Worm (Caenorhabditis elegans) whole organism, mixed stage, embryonic: ENCODE measurements around the gene K11H12.4.
A peak's percentile ranks its signal among the peaks of the same experiment; 100 is the strongest.

Source experiments
- M03D4.4 ChIP-seq: sonication (generic microtip); optimal IDR thresholded peaks from 2 replicates; lab custom pipeline; 2017; ENCODE audit warnings: mild to moderate bottlenecking, missing genetic modification characterization, missing compliant biosample characterization
- bed-3 ChIP-seq: fragments of 200-800 bp; sonication (Bioruptor generic); optimal IDR thresholded peaks from 3 replicates; lab custom pipeline; 2018; ENCODE audit warnings: mild to moderate bottlenecking, missing genetic modification characterization, moderate library complexity, missing compliant biosample characterization
- ceh-39 ChIP-seq: fragments of 150-350 bp; optimal IDR thresholded peaks from 2 replicates; lab custom pipeline; 2014; ENCODE audit warnings: missing biosample characterization, missing genetic modification characterization
- ceh-43 ChIP-seq: fragments of 200-800 bp; sonication (Bioruptor generic); optimal IDR thresholded peaks from 2 replicates; lab custom pipeline; 2018; ENCODE audit warnings: mild to moderate bottlenecking, missing genetic modification characterization, moderate library complexity, missing compliant biosample characterization
- ceh-83 ChIP-seq: fragments of 200-800 bp; sonication (Bioruptor generic); optimal IDR thresholded peaks from 2 replicates; lab custom pipeline; 2018; ENCODE audit warnings: mild to moderate bottlenecking, missing genetic modification characterization, missing compliant biosample characterization
- ces-1 ChIP-seq: fragments of 150-350 bp; optimal IDR thresholded peaks from 2 replicates; lab custom pipeline; 2014; ENCODE audit warnings: missing biosample characterization, missing genetic modification reagents, missing genetic modification characterization
- drap-1 ChIP-seq: fragments of 200-800 bp; sonication (Bioruptor generic); optimal IDR thresholded peaks from 3 replicates; lab custom pipeline; 2018; ENCODE audit warnings: mild to moderate bottlenecking, missing genetic modification characterization, missing compliant biosample characterization
- elt-1 ChIP-seq: sonication (generic microtip); optimal IDR thresholded peaks from 2 replicates; lab custom pipeline; 2017; ENCODE audit warnings: missing genetic modification characterization, mild to moderate bottlenecking, missing compliant biosample characterization, antibody characterized with exemption, moderate library complexity, borderline replicate concordance; ENCODE audit not compliant: insufficient read depth
- flh-1 ChIP-seq: fragments of 200-800 bp; sonication (Bioruptor generic); optimal IDR thresholded peaks from 2 replicates; lab custom pipeline; 2018; ENCODE audit warnings: mild to moderate bottlenecking, missing genetic modification characterization, moderate library complexity, missing compliant biosample characterization
- hlh-1 ChIP-seq: fragments of 150-350 bp; optimal IDR thresholded peaks from 2 replicates; lab custom pipeline; 2014; ENCODE audit warnings: missing biosample characterization, missing genetic modification reagents, missing genetic modification characterization
- lin-13 ChIP-seq: fragments of 150-350 bp; optimal IDR thresholded peaks from 2 replicates; lab custom pipeline; 2014; ENCODE audit warnings: missing biosample characterization, missing genetic modification characterization
- lin-32 ChIP-seq: fragments of 200-800 bp; sonication (Bioruptor generic); optimal IDR thresholded peaks from 2 replicates; lab custom pipeline; 2018; ENCODE audit warnings: mild to moderate bottlenecking, missing genetic modification characterization, missing compliant biosample characterization
- lsy-2 ChIP-seq: fragments of 150-350 bp; optimal IDR thresholded peaks from 2 replicates; lab custom pipeline; 2014; ENCODE audit warnings: missing biosample characterization, missing genetic modification characterization
- mep-1 ChIP-seq: fragments of 150-350 bp; optimal IDR thresholded peaks from 2 replicates; lab custom pipeline; 2017; ENCODE audit warnings: missing biosample characterization, missing genetic modification reagents, missing genetic modification characterization, inconsistent platforms
- nhr-12 ChIP-seq: fragments of 150-350 bp; optimal IDR thresholded peaks from 2 replicates; lab custom pipeline; 2014; ENCODE audit warnings: missing biosample characterization, missing genetic modification characterization
- nhr-237 ChIP-seq: fragments of 150-350 bp; optimal IDR thresholded peaks from 2 replicates; lab custom pipeline; 2014; ENCODE audit warnings: missing biosample characterization, missing genetic modification characterization
- nhr-28 ChIP-seq: fragments of 150-350 bp; optimal IDR thresholded peaks from 2 replicates; lab custom pipeline; 2014; ENCODE audit warnings: missing biosample characterization, missing genetic modification characterization
- nhr-76 ChIP-seq: sonication (generic microtip); optimal IDR thresholded peaks from 2 replicates; lab custom pipeline; 2017; ENCODE audit warnings: missing biosample characterization, missing genetic modification characterization
- pha-4 ChIP-seq: fragments of 150-350 bp; optimal IDR thresholded peaks from 2 replicates; lab custom pipeline; 2018; ENCODE audit warnings: missing biosample characterization, missing genetic modification reagents, missing genetic modification characterization
- sem-2 ChIP-seq: fragments of 200-800 bp; sonication (Bioruptor generic); optimal IDR thresholded peaks from 2 replicates; lab custom pipeline; 2018; ENCODE audit warnings: mild to moderate bottlenecking, missing genetic modification characterization, missing compliant biosample characterization
- snpc-4 ChIP-seq: fragments of 150-350 bp; optimal IDR thresholded peaks from 2 replicates; lab custom pipeline; 2014; ENCODE audit warnings: missing biosample characterization, missing genetic modification characterization
- sptf-1 ChIP-seq: sonication (generic microtip); optimal IDR thresholded peaks from 2 replicates; lab custom pipeline; 2017; ENCODE audit warnings: mild to moderate bottlenecking, missing genetic modification characterization, moderate library complexity, missing compliant biosample characterization
- unc-120 ChIP-seq: sonication (generic microtip); optimal IDR thresholded peaks from 2 replicates; lab custom pipeline; 2017; ENCODE audit warnings: missing genetic modification characterization, missing compliant biosample characterization; ENCODE audit not compliant: poor library complexity, severe bottlenecking
- unc-39 ChIP-seq: fragments of 150-350 bp; optimal IDR thresholded peaks from 2 replicates; lab custom pipeline; 2014; ENCODE audit warnings: missing biosample characterization, missing genetic modification characterization
- unc-62 ChIP-seq: fragments of 150-350 bp; optimal IDR thresholded peaks from 2 replicates; lab custom pipeline; 2014; ENCODE audit warnings: missing biosample characterization, missing genetic modification reagents, missing genetic modification characterization
- zip-8 ChIP-seq: fragments of 150-350 bp; optimal IDR thresholded peaks from 2 replicates; lab custom pipeline; 2014; ENCODE audit warnings: missing biosample characterization, missing genetic modification characterization
- ztf-11 ChIP-seq: fragments of 150-350 bp; optimal IDR thresholded peaks from 2 replicates; lab custom pipeline; 2014; ENCODE audit warnings: missing biosample characterization, missing genetic modification characterization

K11H12.4 gene

ce11 chrIV:654526-655440 is 20.9 kb downstream of the K11H12.4 start, which contains the start of the genes rpl-15 and K11H12.8 (continued):
- TF ChIP-seq ceh-83 (GFP tag; lab: Kevin White, UChicago): peak; percentile 93

DNA sequence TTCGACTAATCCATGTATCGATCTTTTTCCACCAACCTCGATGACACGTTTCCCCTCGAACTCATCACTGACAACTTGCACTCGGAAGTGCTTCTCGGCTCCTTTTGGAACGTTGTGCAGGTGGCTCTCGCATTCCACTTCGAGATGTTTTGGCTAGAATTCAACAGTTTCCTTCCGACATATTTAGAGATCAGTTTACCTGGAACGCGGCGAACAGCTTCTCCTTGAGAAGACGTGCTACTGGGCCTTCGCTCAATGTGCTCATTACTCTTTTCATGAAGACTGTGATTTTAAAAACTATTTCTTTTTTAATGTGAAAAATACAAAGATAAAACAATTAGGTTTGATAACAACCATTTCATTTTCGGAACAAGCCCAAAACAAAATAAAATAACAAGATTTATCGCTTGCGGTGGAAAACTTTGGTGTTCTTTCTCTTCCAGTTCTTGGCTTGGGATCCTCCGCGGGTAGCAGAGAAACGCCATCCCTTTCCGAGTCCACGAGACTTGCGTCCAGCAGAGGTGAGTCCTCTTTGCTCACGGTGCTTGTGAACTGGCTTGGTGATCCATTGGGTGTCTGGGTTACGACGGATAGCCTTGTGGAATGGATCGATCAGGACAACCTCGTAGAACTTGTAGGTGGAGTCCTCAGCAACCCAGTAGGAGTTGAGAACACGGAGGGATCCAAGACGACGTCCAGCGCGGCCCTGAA is 22.4 kb downstream of the K11H12.4 start, which contains the start of gene K11H12.1:
K11H12.1 (minus strand) TSS at position 284 of the 711 bp plus-strand sequence.
- no peak for TF ChIP-seq flh-1 (GFP tag; lab: Kevin White, UChicago)
- TF ChIP-seq drap-1 (GFP tag; lab: Kevin White, UChicago): no peak
- TF ChIP-seq lin-32 (GFP tag; lab: Kevin White, UChicago): no peak

DNA sequence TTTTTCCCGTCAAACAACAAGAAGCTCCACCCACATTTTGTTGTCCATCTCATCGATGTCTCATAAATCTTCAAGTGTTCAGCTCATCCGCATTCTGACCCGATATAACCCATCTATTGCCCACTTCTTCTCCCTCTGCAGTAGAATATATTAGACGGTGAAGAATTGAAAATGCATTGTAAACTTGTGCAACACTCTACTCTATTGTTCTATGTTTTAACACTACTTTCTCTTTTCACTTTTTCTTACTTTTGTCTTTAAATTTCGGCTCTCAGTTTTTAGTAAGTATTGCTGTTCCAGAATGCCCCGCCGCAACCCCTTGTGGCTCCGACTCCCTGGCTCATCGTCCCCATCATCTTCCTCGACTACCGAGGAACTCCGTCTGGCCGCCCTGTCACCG is 26.3 kb downstream of the K11H12.4 start, which contains the start of gene K11H12.9:
K11H12.9 (plus strand) TSS at position 301 of the 400 bp plus-strand sequence.
- TF ChIP-seq hlh-1 (tag; lab: Kevin White, UChicago) (no peak), elt-1 (tag; lab: Kevin White, UChicago) (no peak), ceh-83 (GFP tag; lab: Kevin White, UChicago) (no peak), pha-4 (no peak), unc-62 (GFP tag; lab: Kevin White, UChicago) (no peak), nhr-237 (tag; lab: Kevin White, UChicago) (no peak)

ce11 chrIV:648362-648761 is 27.3 kb downstream of the K11H12.4 start:
- no peak for TF ChIP-seq mep-1 (tag; lab: Kevin White, UChicago)

- no peak for TF ChIP-seq lsy-2 (tag; lab: Kevin White, UChicago)
- TF ChIP-seq snpc-4 (tag; lab: Kevin White, UChicago): no peak
- no peak for TF ChIP-seq M03D4.4 (tag; lab: Kevin White, UChicago)
- TF ChIP-seq ceh-83 (GFP tag; lab: Kevin White, UChicago): no peak
- TF ChIP-seq, all 35 proteins: peak for 0
These were observed 32.2 kb downstream of the K11H12.4 start for ce11 chrIV:643481-643880.

DNA sequence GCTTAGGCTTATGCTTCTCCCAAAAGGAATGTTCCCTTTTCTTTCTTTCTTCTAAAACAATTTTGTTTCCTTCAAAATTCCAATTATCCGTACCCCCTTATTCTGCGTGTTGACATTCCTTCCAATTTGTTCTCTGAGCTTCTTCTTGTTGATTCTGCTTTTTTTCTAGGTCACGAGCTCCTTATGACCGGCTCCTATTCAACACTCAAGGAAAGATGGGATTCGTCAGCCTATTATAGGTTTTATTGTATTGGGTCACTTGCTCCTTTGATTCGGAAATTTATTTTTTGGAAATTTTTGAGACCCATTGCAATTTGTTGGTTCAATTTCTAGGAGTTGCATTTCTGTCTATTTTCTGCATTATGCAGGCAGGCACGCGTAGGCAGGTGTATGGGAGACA is 36.5 kb downstream of the K11H12.4 start:
- TF ChIP-seq unc-120: no peak
- no peak for TF ChIP-seq sptf-1 (tag; lab: Kevin White, UChicago)
- TF ChIP-seq ceh-43 (GFP tag; lab: Kevin White, UChicago): no peak
- TF ChIP-seq lin-13 (tag; lab: Kevin White, UChicago): no peak
- TF ChIP-seq lin-32 (GFP tag; lab: Kevin White, UChicago): no peak
- no peak for TF ChIP-seq ztf-11
- no peak for TF ChIP-seq ceh-39 (tag; lab: Kevin White, UChicago)
- TF ChIP-seq sem-2 (GFP tag; lab: Kevin White, UChicago): no peak
- no peak for TF ChIP-seq mep-1 (tag; lab: Kevin White, UChicago)
- no peak for TF ChIP-seq nhr-237 (tag; lab: Kevin White, UChicago)
- no peak for TF ChIP-seq nhr-28
- no peak for TF ChIP-seq ces-1
- no peak for TF ChIP-seq elt-1 (tag; lab: Kevin White, UChicago)
- TF ChIP-seq lsy-2 (tag; lab: Kevin White, UChicago): no peak
- TF ChIP-seq hlh-1 (tag; lab: Kevin White, UChicago): no peak
- TF ChIP-seq zip-8: no peak

DNA sequence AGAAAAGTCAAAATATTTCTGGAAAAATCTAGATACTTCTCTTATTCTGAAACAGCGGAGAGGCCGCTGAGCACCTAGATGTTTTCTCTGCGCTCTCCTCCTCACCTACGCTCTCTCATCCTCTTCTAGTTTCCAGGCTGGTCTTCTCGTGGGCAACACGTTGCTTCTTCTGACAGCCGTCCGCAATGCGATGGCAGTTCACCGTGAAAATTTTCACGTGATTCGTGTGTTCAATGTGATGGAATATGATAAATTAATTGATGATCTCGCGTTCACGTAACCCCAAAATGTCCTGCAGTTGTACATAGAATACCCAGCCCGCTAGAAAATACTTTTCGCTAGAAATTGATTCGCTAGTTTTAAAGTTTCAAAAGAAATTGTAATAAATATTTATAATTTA is 42.1 kb downstream of the K11H12.4 start:
- no peak for TF ChIP-seq bed-3 (GFP tag; lab: Kevin White, UChicago)
- TF ChIP-seq ztf-11: no peak
- no peak for TF ChIP-seq ceh-39 (tag; lab: Kevin White, UChicago)
- TF ChIP-seq unc-39 (tag; lab: Kevin White, UChicago): no peak
- TF ChIP-seq M03D4.4 (tag; lab: Kevin White, UChicago): no peak
- no peak for TF ChIP-seq nhr-12 (tag; lab: Kevin White, UChicago)
- TF ChIP-seq unc-120: no peak
- no peak for TF ChIP-seq nhr-237 (tag; lab: Kevin White, UChicago)
- no peak for TF ChIP-seq lsy-2 (tag; lab: Kevin White, UChicago)
- TF ChIP-seq flh-1 (GFP tag; lab: Kevin White, UChicago): no peak
- TF ChIP-seq sptf-1 (tag; lab: Kevin White, UChicago): no peak
- no peak for TF ChIP-seq nhr-76 (tag; lab: Kevin White, UChicago)
- no peak for TF ChIP-seq lin-13 (tag; lab: Kevin White, UChicago)
- no peak for TF ChIP-seq snpc-4 (tag; lab: Kevin White, UChicago)
- TF ChIP-seq, all 35 proteins: peak for 0
